Worm (Caenorhabditis elegans): ENCODE data around the gene F54C9.9.

DNA sequence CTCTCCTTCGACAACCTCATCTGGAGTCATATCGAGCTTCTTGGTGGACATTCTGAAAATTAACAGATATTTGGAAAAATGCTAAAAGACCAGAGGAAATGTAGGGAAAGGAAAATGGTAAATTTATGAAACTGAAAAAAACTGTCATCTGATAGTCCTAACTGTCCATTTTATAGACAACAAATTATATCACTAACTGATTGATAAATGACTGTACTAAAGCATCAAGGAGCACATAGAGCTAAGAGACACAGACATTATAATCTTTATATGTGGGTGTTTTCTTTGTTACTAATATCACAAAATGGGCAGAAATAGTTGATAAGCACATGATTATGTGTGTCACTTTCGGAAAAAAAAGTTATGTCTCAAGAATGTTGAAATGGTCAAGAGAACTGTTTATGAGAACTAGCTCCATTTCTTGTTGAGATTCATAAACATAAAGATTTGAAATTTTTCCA, 11.0 kb upstream of the F54C9.9 start, which contains the start of gene F54C9.3:
- TF ChIP-seq ztf-22 (GFP tag; optimal IDR thresholded peaks at IDR 0.05) (no peak), madf-8 (GFP tag; conservative IDR thresholded peaks at IDR 0.05) (no peak), K11D2.4 (GFP tag; IDR thresholded peaks at IDR 0.05) (no peak), ama-1 (optimal IDR thresholded peaks at IDR 0.05) (no peak), ama-1 (GFP tag; optimal IDR thresholded peaks at IDR 0.05) (no peak), K12H6.12 (tag; optimal IDR thresholded peaks at IDR 0.05) (no peak), mxl-1 (tag; optimal IDR thresholded peaks at IDR 0.05) (no peak), egrh-3 (GFP tag; IDR thresholded peaks at IDR 0.05) (no peak), F57A8.1 (GFP tag; optimal IDR thresholded peaks at IDR 0.05) (no peak), unc-62 (GFP tag; optimal IDR thresholded peaks at IDR 0.05) (peak; percentile 66), unc-130 (GFP tag; optimal IDR thresholded peaks at IDR 0.05) (no peak), sea-2 (GFP tag; IDR thresholded peaks at IDR 0.05) (no peak)
